Fruit fly (Drosophila melanogaster) whole organism, embryonic: ENCODE results near the gene CG14300.

Source experiments
- ATbp ChIP-seq: fragments of 200-800 bp; sonication (Bioruptor generic); optimal IDR thresholded peaks from 2 replicates; lab custom pipeline; 2017; ENCODE audit warnings: missing biosample characterization, mild to moderate bottlenecking, missing genetic modification characterization, missing genetic modification reagents
- Atf6 ChIP-seq: fragments of 200-800 bp; sonication (Bioruptor generic); IDR thresholded peaks from 2 replicates; pipeline ENCODE4 v1.3.6; 2022; ENCODE audit warnings: missing biosample characterization, missing genetic modification characterization
- CG11696 ChIP-seq: fragments of 200-800 bp; sonication (Bioruptor generic); IDR thresholded peaks from 2 replicates; pipeline ENCODE4 v1.3.6; 2022; ENCODE audit warnings: missing biosample characterization, missing genetic modification characterization
- CG12942 ChIP-seq: fragments of 200-800 bp; sonication (Bioruptor generic); optimal IDR thresholded peaks from 3 replicates; lab custom pipeline; 2016; ENCODE audit warnings: missing biosample characterization, missing genetic modification characterization
- CG13287 ChIP-seq: fragments of 200-800 bp; sonication (Bioruptor generic); IDR thresholded peaks from 2 replicates; pipeline ENCODE4 v1.3.6; 2022; ENCODE audit warnings: missing biosample characterization, missing genetic modification characterization; ENCODE audit not compliant: partially characterized antibody
- CG14441 ChIP-seq: fragments of 200-800 bp; sonication (Bioruptor generic); IDR thresholded peaks from 2 replicates; pipeline ENCODE4 v1.3.6; 2022; ENCODE audit warnings: missing biosample characterization, missing genetic modification characterization
- CG14667 ChIP-seq: fragments of 200-800 bp; sonication (Bioruptor generic); IDR thresholded peaks from 2 replicates; pipeline ENCODE4 v1.3.6; 2022; ENCODE audit warnings: missing biosample characterization, missing genetic modification characterization
- CG15073 ChIP-seq: fragments of 200-800 bp; sonication (Bioruptor generic); optimal IDR thresholded peaks from 2 replicates; lab custom pipeline; 2016; ENCODE audit warnings: missing biosample characterization, missing genetic modification characterization
- CG1529 ChIP-seq: fragments of 200-800 bp; sonication (Bioruptor generic); optimal IDR thresholded peaks from 3 replicates; lab custom pipeline; 2018; ENCODE audit warnings: missing biosample characterization, missing genetic modification characterization
- CG15514 ChIP-seq: fragments of 200-800 bp; sonication (Bioruptor generic); optimal IDR thresholded peaks from 3 replicates; lab custom pipeline; 2017; ENCODE audit warnings: missing biosample characterization, missing genetic modification characterization, mild to moderate bottlenecking, moderate library complexity, missing genetic modification reagents
- CG1647 ChIP-seq: fragments of 200-800 bp; sonication (Bioruptor generic); optimal IDR thresholded peaks from 3 replicates; lab custom pipeline; 2016; ENCODE audit warnings: missing biosample characterization, missing genetic modification characterization
- CG16779 ChIP-seq: fragments of 200-800 bp; sonication (Bioruptor generic); IDR thresholded peaks from 2 replicates; pipeline ENCODE4 v1.3.6; 2022; ENCODE audit warnings: missing biosample characterization, missing genetic modification characterization
- CG17328 ChIP-seq: fragments of 200-800 bp; sonication (Bioruptor generic); IDR thresholded peaks from 2 replicates; pipeline ENCODE4 v1.3.6; 2022; ENCODE audit warnings: missing biosample characterization, missing genetic modification characterization
- CG1792 ChIP-seq: fragments of 200-800 bp; sonication (Bioruptor generic); optimal IDR thresholded peaks from 2 replicates; lab custom pipeline; 2016; ENCODE audit warnings: missing biosample characterization, missing genetic modification characterization
- CG18011 ChIP-seq: fragments of 200-800 bp; sonication (Bioruptor generic); optimal IDR thresholded peaks from 2 replicates; lab custom pipeline; 2017; ENCODE audit warnings: missing biosample characterization, missing genetic modification characterization, mild to moderate bottlenecking, moderate library complexity, missing genotype
- CG2116 ChIP-seq: fragments of 200-800 bp; sonication (Bioruptor generic); optimal IDR thresholded peaks from 3 replicates; lab custom pipeline; 2018; ENCODE audit warnings: missing biosample characterization, mild to moderate bottlenecking, missing genetic modification characterization
- CG4360 ChIP-seq: fragments of 200-800 bp; sonication (Bioruptor generic); IDR thresholded peaks from 2 replicates; pipeline ENCODE4 v1.3.6; 2022; ENCODE audit warnings: missing biosample characterization, missing genetic modification characterization
- CG4617 ChIP-seq: fragments of 200-800 bp; sonication (Bioruptor generic); optimal IDR thresholded peaks from 3 replicates; lab custom pipeline; 2016; ENCODE audit warnings: missing biosample characterization, missing genetic modification characterization, borderline replicate concordance
- CG5245 ChIP-seq: fragments of 200-800 bp; sonication (Bioruptor generic); optimal IDR thresholded peaks from 3 replicates; lab custom pipeline; 2016; ENCODE audit warnings: missing biosample characterization, missing genetic modification characterization
- CG6683 ChIP-seq: fragments of 200-800 bp; sonication (Bioruptor generic); optimal IDR thresholded peaks from 2 replicates; lab custom pipeline; 2017; ENCODE audit warnings: missing biosample characterization, mild to moderate bottlenecking, missing genetic modification characterization, missing genetic modification reagents
- CG7556 ChIP-seq: fragments of 200-800 bp; sonication (Bioruptor generic); optimal IDR thresholded peaks from 2 replicates; lab custom pipeline; 2017; ENCODE audit warnings: missing biosample characterization, mild to moderate bottlenecking, missing genetic modification characterization
- CG7987 ChIP-seq: fragments of 200-800 bp; sonication (Bioruptor generic); optimal IDR thresholded peaks from 2 replicates; lab custom pipeline; 2018; ENCODE audit warnings: missing biosample characterization, mild to moderate bottlenecking, missing genetic modification characterization, moderate library complexity
- CG8089 ChIP-seq: fragments of 200-800 bp; sonication (Bioruptor generic); optimal IDR thresholded peaks from 3 replicates; lab custom pipeline; 2016; ENCODE audit warnings: missing biosample characterization, missing genetic modification characterization
- CG8388 ChIP-seq: fragments of 200-800 bp; sonication (Bioruptor generic); optimal IDR thresholded peaks from 2 replicates; lab custom pipeline; 2019; ENCODE audit warnings: missing biosample characterization, mild to moderate bottlenecking, missing genetic modification characterization, moderate library complexity
- CG8765 ChIP-seq: fragments of 200-800 bp; sonication (Bioruptor generic); IDR thresholded peaks from 2 replicates; pipeline ENCODE4 v1.3.6; 2022; ENCODE audit warnings: missing biosample characterization, missing genetic modification characterization
- CG9437 ChIP-seq: fragments of 200-800 bp; sonication (Bioruptor generic); optimal IDR thresholded peaks from 2 replicates; lab custom pipeline; 2018; ENCODE audit warnings: missing biosample characterization, mild to moderate bottlenecking, missing genetic modification characterization
- CkIIα-i1 ChIP-seq: fragments of 200-800 bp; sonication (Bioruptor generic); IDR thresholded peaks from 2 replicates; pipeline ENCODE4 v1.3.6; 2022; ENCODE audit warnings: missing biosample characterization, missing genetic modification characterization
- ERR ChIP-seq: fragments of 200-800 bp; sonication (Bioruptor generic); optimal IDR thresholded peaks from 2 replicates; lab custom pipeline; 2016; ENCODE audit warnings: missing biosample characterization, missing genetic modification characterization
- Fer1 ChIP-seq: fragments of 200-800 bp; sonication (Bioruptor generic); optimal IDR thresholded peaks from 2 replicates; lab custom pipeline; 2017; ENCODE audit warnings: missing biosample characterization, mild to moderate bottlenecking, missing genetic modification characterization
- Gug ChIP-seq: fragments of 200-800 bp; sonication (Bioruptor generic); IDR thresholded peaks from 4 replicates; pipeline ENCODE4 v1.3.6; 2022; ENCODE audit warnings: missing biosample characterization, missing genetic modification characterization
- Hand ChIP-seq: fragments of 200-800 bp; sonication (Bioruptor generic); optimal IDR thresholded peaks from 2 replicates; lab custom pipeline; 2017; ENCODE audit warnings: mild to moderate bottlenecking, missing biosample characterization, missing genetic modification reagents, missing genetic modification characterization
- Hmr ChIP-seq: fragments of 200-800 bp; sonication (Bioruptor generic); optimal IDR thresholded peaks from 3 replicates; lab custom pipeline; 2017; ENCODE audit warnings: mild to moderate bottlenecking, missing biosample characterization, missing genetic modification reagents, missing genetic modification characterization
- Jarid2 ChIP-seq: fragments of 200-800 bp; sonication (Bioruptor generic); optimal IDR thresholded peaks from 3 replicates; lab custom pipeline; 2017; ENCODE audit warnings: mild to moderate bottlenecking, missing biosample characterization, missing genetic modification reagents, missing genetic modification characterization
- MBD-R2 ChIP-seq: fragments of 200-800 bp; sonication (Bioruptor generic); IDR thresholded peaks from 2 replicates; pipeline ENCODE4 v1.3.6; 2022; ENCODE audit warnings: missing biosample characterization, missing genetic modification characterization
- Myb ChIP-seq: fragments of 200-800 bp; sonication (Bioruptor generic); optimal IDR thresholded peaks from 2 replicates; lab custom pipeline; 2016; ENCODE audit warnings: missing biosample characterization, missing genetic modification characterization
- NC2β ChIP-seq: fragments of 200-800 bp; sonication (Bioruptor generic); optimal IDR thresholded peaks from 2 replicates; lab custom pipeline; 2016; ENCODE audit warnings: missing biosample characterization, missing genetic modification characterization
- Scr ChIP-seq: fragments of 200-800 bp; sonication (Bioruptor generic); IDR thresholded peaks from 2 replicates; pipeline ENCODE4 v1.3.6; 2022; ENCODE audit warnings: missing biosample characterization, missing genetic modification characterization; ENCODE audit not compliant: partially characterized antibody
- Stat92E ChIP-seq, 3 experiments: fragments of >200 bp in 2 of 3; fragments of 200-800 bp in 1 of 3; sonication (Bioruptor generic) in 1 of 3; optimal IDR thresholded peaks; 2 replicates each; lab custom pipeline; 2017 to 2019; ENCODE audit warnings: missing biosample characterization in 3 of 3, missing genetic modification characterization in 3 of 3, mild to moderate bottlenecking in 1 of 3, moderate library complexity in 1 of 3
- ac ChIP-seq: fragments of 200-800 bp; sonication (Bioruptor generic); optimal IDR thresholded peaks from 3 replicates; lab custom pipeline; 2017; ENCODE audit warnings: missing biosample characterization, mild to moderate bottlenecking, missing genetic modification characterization
- bigmax ChIP-seq: fragments of 200-800 bp; sonication (Bioruptor generic); optimal IDR thresholded peaks from 2 replicates; lab custom pipeline; 2018; ENCODE audit warnings: missing biosample characterization, mild to moderate bottlenecking, missing genetic modification characterization
- chn ChIP-seq: fragments of 200-800 bp; sonication (Bioruptor generic); optimal IDR thresholded peaks from 2 replicates; lab custom pipeline; 2016; ENCODE audit warnings: missing biosample characterization, missing genetic modification characterization
- exex ChIP-seq: fragments of 200-800 bp; sonication (Bioruptor generic); optimal IDR thresholded peaks from 4 replicates; lab custom pipeline; 2018; ENCODE audit warnings: missing biosample characterization, mild to moderate bottlenecking, missing genetic modification characterization, moderate library complexity
- her ChIP-seq: fragments of 200-800 bp; sonication (Bioruptor generic); optimal IDR thresholded peaks from 2 replicates; lab custom pipeline; 2016; ENCODE audit warnings: missing biosample characterization, missing genetic modification characterization
- nerfin-1 ChIP-seq: fragments of 200-800 bp; sonication (Bioruptor generic); optimal IDR thresholded peaks from 3 replicates; lab custom pipeline; 2019; ENCODE audit warnings: missing biosample characterization, mild to moderate bottlenecking, missing genetic modification characterization, moderate library complexity
- pzg ChIP-seq: fragments of 200-800 bp; sonication (Bioruptor generic); optimal IDR thresholded peaks from 3 replicates; lab custom pipeline; 2018; ENCODE audit warnings: missing biosample characterization, mild to moderate bottlenecking, missing genetic modification characterization, moderate library complexity
- schlank ChIP-seq: fragments of 200-800 bp; sonication (Bioruptor generic); optimal IDR thresholded peaks from 2 replicates; lab custom pipeline; 2018; ENCODE audit warnings: missing biosample characterization, mild to moderate bottlenecking, missing genetic modification characterization
- stwl ChIP-seq: fragments of 200-800 bp; sonication (Bioruptor generic); optimal IDR thresholded peaks from 3 replicates; lab custom pipeline; 2018; ENCODE audit warnings: missing biosample characterization, mild to moderate bottlenecking, missing genetic modification characterization, moderate library complexity
- tx ChIP-seq: fragments of 200-800 bp; sonication (Bioruptor generic); optimal IDR thresholded peaks from 2 replicates; lab custom pipeline; 2016; ENCODE audit warnings: missing biosample characterization, missing genetic modification characterization
- vfl ChIP-seq: fragments of 200-800 bp; sonication (Bioruptor generic); optimal IDR thresholded peaks from 2 replicates; lab custom pipeline; 2016; ENCODE audit warnings: missing biosample characterization, missing genetic modification characterization
- z ChIP-seq: fragments of 200-800 bp; sonication (Bioruptor generic); IDR thresholded peaks from 3 replicates; pipeline ENCODE4 v1.3.6; 2022; ENCODE audit warnings: missing biosample characterization, missing genetic modification characterization

CG14300 gene

dm6 chr3R:18731241-18731640 lies 37.7 kb upstream of the CG14300 start:
- no peak for TF ChIP-seq CG7987 (GFP tag; lab: Kevin White, UChicago)
- TF ChIP-seq CG8089 (GFP tag; lab: Kevin White, UChicago), result no peak
- TF ChIP-seq CG1647 (GFP tag; lab: Kevin White, UChicago), result no peak
- TF ChIP-seq schlank (tag; lab: Kevin White, UChicago), result no peak
- no peak for TF ChIP-seq ERR
- no peak for TF ChIP-seq tx
- no peak for TF ChIP-seq nerfin-1 (tag; lab: Kevin White, UChicago)
- no peak for TF ChIP-seq CG6683 (GFP tag; lab: Kevin White, UChicago)
- no peak for TF ChIP-seq CG8388 (GFP tag; lab: Kevin White, UChicago)
- no peak for TF ChIP-seq CG2116
- no peak for TF ChIP-seq Stat92E (GFP tag; optimal IDR thresholded peaks at IDR 0.05; lab: Kevin White, UChicago)
- no peak for TF ChIP-seq CG14441 (GFP tag; lab: Robert Waterston, UW)
- peak; percentile 9; the same call in 1 of the 2 replicates for TF ChIP-seq CG13287 (GFP tag; lab: Robert Waterston, UW)
- TF ChIP-seq Myb (GFP tag; lab: Kevin White, UChicago), result no peak
- no peak for TF ChIP-seq Gug (GFP tag; lab: Robert Waterston, UW)
- TF ChIP-seq Scr, result no peak
- no peak for TF ChIP-seq CG7556 (GFP tag; lab: Kevin White, UChicago)
- TF ChIP-seq CG15073 (GFP tag; lab: Kevin White, UChicago), result peak; percentile 20
- TF ChIP-seq CG11696 (GFP tag; lab: Robert Waterston, UW), result no peak
- TF ChIP-seq CG5245 (GFP tag; lab: Kevin White, UChicago), result no peak
- no peak for TF ChIP-seq MBD-R2 (GFP tag; lab: Robert Waterston, UW)
- no peak for TF ChIP-seq ac (GFP tag; lab: Kevin White, UChicago)
- no peak for TF ChIP-seq her
- no peak for TF ChIP-seq Hmr (GFP tag; lab: Kevin White, UChicago)
- TF ChIP-seq stwl (tag; lab: Kevin White, UChicago), result peak; percentile 14
- TF ChIP-seq Jarid2 (GFP tag; lab: Kevin White, UChicago), result no peak
- no peak for TF ChIP-seq CG4360 (GFP tag; lab: Robert Waterston, UW)
- TF ChIP-seq CG16779 (GFP tag; lab: Robert Waterston, UW), result no peak
- peak; percentile 86 for TF ChIP-seq CG18011 (GFP tag; lab: Kevin White, UChicago)
- no peak for TF ChIP-seq CG12942 (GFP tag; lab: Kevin White, UChicago)
- no peak for TF ChIP-seq NC2β
- no peak for TF ChIP-seq CG8765 (GFP tag; lab: Robert Waterston, UW)
- no peak for TF ChIP-seq CG17328 (GFP tag; lab: Robert Waterston, UW)
- TF ChIP-seq Atf6, result no peak
- no peak for TF ChIP-seq CkIIα-i1 (GFP tag; lab: Robert Waterston, UW)
- TF ChIP-seq z, result no peak
- TF ChIP-seq CG1529, result no peak
- no peak for TF ChIP-seq vfl (GFP tag; lab: Kevin White, UChicago)
- TF ChIP-seq bigmax (GFP tag; lab: Kevin White, UChicago), result no peak
- peak; percentile 97 for TF ChIP-seq CG9437 (GFP tag; lab: Kevin White, UChicago)
- TF ChIP-seq CG14667 (GFP tag; lab: Robert Waterston, UW), result no peak
- no peak for TF ChIP-seq Hand (GFP tag; lab: Kevin White, UChicago)
- TF ChIP-seq CG4617 (GFP tag; lab: Kevin White, UChicago), result no peak
- TF ChIP-seq exex, result peak; percentile 20
- TF ChIP-seq CG15514 (GFP tag; lab: Kevin White, UChicago), result no peak
- no peak for TF ChIP-seq ATbp (GFP tag; lab: Kevin White, UChicago)
- TF ChIP-seq pzg (GFP tag; lab: Kevin White, UChicago), result peak; percentile 2
- TF ChIP-seq CG1792 (GFP tag; lab: Kevin White, UChicago), result no peak
- no peak for TF ChIP-seq chn (GFP tag; lab: Kevin White, UChicago)
- TF ChIP-seq Fer1 (GFP tag; lab: Kevin White, UChicago), result no peak
- TF ChIP-seq, all 482 proteins: peak for 7
